Fruit fly (Drosophila melanogaster) whole organism, embryonic: ENCODE results near the gene siz.
A peak's percentile ranks its signal among the peaks of the same experiment; 100 is the strongest.

Source experiments
- Antp ChIP-seq: fragments of 200-800 bp; sonication (Bioruptor generic); optimal IDR thresholded peaks from 3 replicates; lab custom pipeline; 2016; ENCODE audit warnings: missing biosample characterization, missing genetic modification characterization
- CG10209 ChIP-seq: fragments of 200-800 bp; sonication (Bioruptor generic); optimal IDR thresholded peaks from 3 replicates; lab custom pipeline; 2017; ENCODE audit warnings: missing biosample characterization, mild to moderate bottlenecking, missing genetic modification characterization, missing genetic modification reagents
- CG12236 ChIP-seq: fragments of 200-800 bp; sonication (Bioruptor generic); optimal IDR thresholded peaks from 2 replicates; lab custom pipeline; 2016; ENCODE audit warnings: missing biosample characterization, missing genetic modification characterization
- CG13624 ChIP-seq: fragments of 200-800 bp; sonication (Bioruptor generic); optimal IDR thresholded peaks from 2 replicates; lab custom pipeline; 2016; ENCODE audit warnings: missing biosample characterization, missing genetic modification characterization
- CG13894 ChIP-seq: fragments of 200-800 bp; sonication (Bioruptor generic); optimal IDR thresholded peaks from 3 replicates; lab custom pipeline; 2018; ENCODE audit warnings: missing biosample characterization, mild to moderate bottlenecking, missing genetic modification characterization, moderate library complexity
- CG14965 ChIP-seq: fragments of 200-800 bp; sonication (Bioruptor generic); optimal IDR thresholded peaks from 2 replicates; lab custom pipeline; 2016; ENCODE audit warnings: missing biosample characterization, missing genetic modification characterization, borderline replicate concordance
- CG1603 ChIP-seq: fragments of 200-800 bp; sonication (Bioruptor generic); optimal IDR thresholded peaks from 2 replicates; lab custom pipeline; 2019; ENCODE audit warnings: missing biosample characterization, mild to moderate bottlenecking, missing genetic modification characterization, moderate library complexity
- CG2889 ChIP-seq: fragments of 200-800 bp; sonication (Bioruptor generic); IDR thresholded peaks from 3 replicates; pipeline ENCODE4 v1.3.6; 2022; ENCODE audit warnings: missing biosample characterization, missing genetic modification characterization
- CG33213 ChIP-seq: fragments of 200-800 bp; sonication (Bioruptor generic); optimal IDR thresholded peaks from 3 replicates; lab custom pipeline; 2016; ENCODE audit warnings: missing biosample characterization, missing genetic modification characterization
- CG3407 ChIP-seq: fragments of 200-800 bp; sonication (Bioruptor generic); optimal IDR thresholded peaks from 2 replicates; lab custom pipeline; 2018; ENCODE audit warnings: missing biosample characterization, mild to moderate bottlenecking, missing genetic modification characterization
- CG3838 ChIP-seq: fragments of 200-800 bp; sonication (Bioruptor generic); optimal IDR thresholded peaks from 3 replicates; lab custom pipeline; 2016; ENCODE audit warnings: missing biosample characterization, missing genetic modification characterization
- CG42726 ChIP-seq: fragments of 200-800 bp; sonication (Bioruptor generic); IDR thresholded peaks from 2 replicates; pipeline ENCODE4 v1.3.6; 2022; ENCODE audit warnings: missing biosample characterization, missing genetic modification characterization; ENCODE audit not compliant: partially characterized antibody
- CG4282 ChIP-seq: fragments of 200-800 bp; sonication (Bioruptor generic); optimal IDR thresholded peaks from 2 replicates; lab custom pipeline; 2016; ENCODE audit warnings: missing biosample characterization, missing genetic modification characterization
- CG4360 ChIP-seq: fragments of 200-800 bp; sonication (Bioruptor generic); IDR thresholded peaks from 2 replicates; pipeline ENCODE4 v1.3.6; 2022; ENCODE audit warnings: missing biosample characterization, missing genetic modification characterization
- CG4707 ChIP-seq: fragments of 200-800 bp; sonication (Bioruptor generic); optimal IDR thresholded peaks from 2 replicates; lab custom pipeline; 2018; ENCODE audit warnings: missing biosample characterization, mild to moderate bottlenecking, missing genetic modification characterization, moderate library complexity
- CG5180 ChIP-seq: fragments of 200-800 bp; sonication (Bioruptor generic); optimal IDR thresholded peaks from 3 replicates; lab custom pipeline; 2017; ENCODE audit warnings: missing biosample characterization, missing genetic modification characterization, mild to moderate bottlenecking, moderate library complexity, missing genetic modification reagents
- CG5245 ChIP-seq: fragments of 200-800 bp; sonication (Bioruptor generic); optimal IDR thresholded peaks from 3 replicates; lab custom pipeline; 2016; ENCODE audit warnings: missing biosample characterization, missing genetic modification characterization
- CG8765 ChIP-seq: fragments of 200-800 bp; sonication (Bioruptor generic); IDR thresholded peaks from 2 replicates; pipeline ENCODE4 v1.3.6; 2022; ENCODE audit warnings: missing biosample characterization, missing genetic modification characterization
- CkIIα-i1 ChIP-seq: fragments of 200-800 bp; sonication (Bioruptor generic); IDR thresholded peaks from 2 replicates; pipeline ENCODE4 v1.3.6; 2022; ENCODE audit warnings: missing biosample characterization, missing genetic modification characterization
- D19B ChIP-seq: fragments of 200-800 bp; sonication (Bioruptor generic); optimal IDR thresholded peaks from 2 replicates; lab custom pipeline; 2017; ENCODE audit warnings: missing biosample characterization, mild to moderate bottlenecking, missing genetic modification characterization
- Dek ChIP-seq: fragments of 200-800 bp; sonication (Bioruptor generic); optimal IDR thresholded peaks from 3 replicates; lab custom pipeline; 2019; ENCODE audit warnings: missing biosample characterization, mild to moderate bottlenecking, missing genetic modification characterization, moderate library complexity
- Drgx ChIP-seq: fragments of 200-800 bp; sonication (Bioruptor generic); IDR thresholded peaks from 2 replicates; pipeline ENCODE4 v1.3.6; 2022; ENCODE audit warnings: missing biosample characterization, missing genetic modification characterization
- HLH54F ChIP-seq: fragments of 200-800 bp; sonication (Bioruptor generic); optimal IDR thresholded peaks from 3 replicates; lab custom pipeline; 2016; ENCODE audit warnings: missing biosample characterization, missing genetic modification characterization
- Lim3 ChIP-seq: fragments of 200-800 bp; sonication (Bioruptor generic); IDR thresholded peaks from 2 replicates; pipeline ENCODE4 v1.3.6; 2022; ENCODE audit warnings: missing biosample characterization, missing genetic modification characterization
- Mad ChIP-seq: fragments of 200-800 bp; sonication (Bioruptor generic); optimal IDR thresholded peaks from 2 replicates; lab custom pipeline; 2016; ENCODE audit warnings: missing biosample characterization, missing genetic modification characterization
- Myb ChIP-seq: fragments of 200-800 bp; sonication (Bioruptor generic); optimal IDR thresholded peaks from 2 replicates; lab custom pipeline; 2016; ENCODE audit warnings: missing biosample characterization, missing genetic modification characterization
- Neu2 ChIP-seq: fragments of 200-800 bp; sonication (Bioruptor generic); optimal IDR thresholded peaks from 3 replicates; lab custom pipeline; 2016; ENCODE audit warnings: missing biosample characterization, missing genetic modification characterization, borderline replicate concordance
- Opbp ChIP-seq: fragments of 200-800 bp; sonication (Bioruptor generic); IDR thresholded peaks from 3 replicates; pipeline ENCODE4 v1.3.6; 2022; ENCODE audit warnings: missing biosample characterization, missing genetic modification characterization; ENCODE audit not compliant: partially characterized antibody
- bigmax ChIP-seq: fragments of 200-800 bp; sonication (Bioruptor generic); optimal IDR thresholded peaks from 2 replicates; lab custom pipeline; 2018; ENCODE audit warnings: missing biosample characterization, mild to moderate bottlenecking, missing genetic modification characterization
- bowl ChIP-seq: fragments of 200-800 bp; sonication (Bioruptor generic); IDR thresholded peaks from 2 replicates; pipeline ENCODE4 v1.3.6; 2022; ENCODE audit warnings: missing biosample characterization, missing genetic modification characterization
- chinmo ChIP-seq: fragments of 200-800 bp; sonication (Bioruptor generic); IDR thresholded peaks from 4 replicates; pipeline ENCODE4 v1.3.6; 2022; ENCODE audit warnings: missing biosample characterization, missing genetic modification characterization; ENCODE audit not compliant: partially characterized antibody
- ci ChIP-seq: fragments of 200-800 bp; sonication (Bioruptor generic); IDR thresholded peaks from 3 replicates; pipeline ENCODE4 v1.3.6; 2022; ENCODE audit warnings: missing biosample characterization, missing genetic modification characterization
- dati ChIP-seq: fragments of 200-800 bp; sonication (Bioruptor generic); IDR thresholded peaks from 2 replicates; pipeline ENCODE4 v1.3.6; 2022; ENCODE audit warnings: missing biosample characterization, missing genetic modification characterization
- eve ChIP-seq, 2 experiments: fragments of >200 bp; optimal IDR thresholded peaks; 2 replicates each; lab custom pipeline; 2017; ENCODE audit warnings: missing biosample characterization in 2 of 2, missing genetic modification characterization in 2 of 2
- fru ChIP-seq: fragments of >200 bp; optimal IDR thresholded peaks from 2 replicates; lab custom pipeline; 2017
- gce ChIP-seq: fragments of 200-800 bp; sonication (Bioruptor generic); IDR thresholded peaks from 3 replicates; pipeline ENCODE4 v1.3.6; 2022; ENCODE audit warnings: missing biosample characterization, missing genetic modification characterization
- gcm ChIP-seq: fragments of 200-800 bp; sonication (Bioruptor generic); optimal IDR thresholded peaks from 2 replicates; lab custom pipeline; 2019; ENCODE audit warnings: missing biosample characterization, mild to moderate bottlenecking, missing genetic modification characterization, moderate library complexity
- grn ChIP-seq: fragments of 200-800 bp; sonication (Bioruptor generic); optimal IDR thresholded peaks from 3 replicates; lab custom pipeline; 2017; ENCODE audit warnings: missing biosample characterization, missing genetic modification characterization
- insv ChIP-seq, 2 experiments: fragments of 200-800 bp; sonication (Bioruptor generic); optimal IDR thresholded peaks; 3 replicates each; lab custom pipeline; 2016 to 2018; ENCODE audit warnings: missing biosample characterization in 2 of 2, missing genetic modification characterization in 2 of 2
- inv ChIP-seq: fragments of 200-800 bp; sonication (Bioruptor generic); IDR thresholded peaks from 2 replicates; pipeline ENCODE4 v1.3.6; 2022; ENCODE audit warnings: missing biosample characterization, missing genetic modification characterization; ENCODE audit not compliant: partially characterized antibody
- klu ChIP-seq: fragments of 200-800 bp; sonication (Bioruptor generic); IDR thresholded peaks from 2 replicates; pipeline ENCODE4 v1.3.6; 2022; ENCODE audit warnings: missing biosample characterization, missing genetic modification characterization
- p53 ChIP-seq: fragments of 200-800 bp; sonication (Bioruptor generic); optimal IDR thresholded peaks from 2 replicates; lab custom pipeline; 2016; ENCODE audit warnings: missing biosample characterization, missing genetic modification characterization
- run ChIP-seq: fragments of 200-800 bp; sonication (Bioruptor generic); optimal IDR thresholded peaks from 3 replicates; lab custom pipeline; 2018; ENCODE audit warnings: missing biosample characterization, mild to moderate bottlenecking, missing genetic modification characterization
- sc ChIP-seq, 3 experiments: fragments of >200 bp in 2 of 3; fragments of 200-800 bp in 1 of 3; sonication (Bioruptor generic) in 1 of 3; optimal IDR thresholded peaks; 2 replicates in 2 of 3; 3 replicates in 1 of 3; lab custom pipeline; 2017; ENCODE audit warnings: mild to moderate bottlenecking in 1 of 3, missing biosample characterization in 1 of 3, missing genetic modification characterization in 1 of 3, missing genetic modification reagents in 1 of 3
- sd ChIP-seq: fragments of 200-800 bp; sonication (Bioruptor generic); optimal IDR thresholded peaks from 3 replicates; lab custom pipeline; 2018; ENCODE audit warnings: missing biosample characterization, mild to moderate bottlenecking, missing genetic modification characterization, moderate library complexity
- sens ChIP-seq: fragments of 200-800 bp; sonication (Bioruptor generic); peaks from one replicate; lab custom pipeline; 2016; ENCODE audit warnings: missing biosample characterization, missing genetic modification characterization
- ttk ChIP-seq: fragments of 200-800 bp; sonication (Bioruptor generic); IDR thresholded peaks from 2 replicates; pipeline ENCODE4 v2.1.2; 2022; ENCODE audit warnings: missing biosample characterization, missing genetic modification characterization
- twi ChIP-seq: fragments of 200-800 bp; optimal IDR thresholded peaks from 2 replicates; lab custom pipeline; 2019; ENCODE audit warnings: missing biosample characterization, mild to moderate bottlenecking, missing genetic modification characterization, moderate library complexity
- usp ChIP-seq: fragments of >200 bp; optimal IDR thresholded peaks from 2 replicates; lab custom pipeline; 2017; ENCODE audit warnings: missing biosample characterization, missing genetic modification characterization
- zfh2 ChIP-seq: fragments of 200-800 bp; sonication (Bioruptor generic); optimal IDR thresholded peaks from 2 replicates; lab custom pipeline; 2016; ENCODE audit warnings: missing biosample characterization, missing genetic modification characterization

Gene siz

dm6 chr3L:21009405-21010120, 24.8 kb upstream of the siz start (continued):
- TF ChIP-seq klu (no peak), gce (GFP tag; lab: Robert Waterston, UW) (no peak), sc (optimal IDR thresholded peaks at IDR 0.05; lab: Kevin White, UChicago) (no peak), sc (GFP tag; optimal IDR thresholded peaks at IDR 0.05; lab: Kevin White, UChicago) (no peak), gcm (no peak), Lim3 (GFP tag; lab: Robert Waterston, UW) (no peak), CG4282 (GFP tag; lab: Kevin White, UChicago) (peak; percentile 92), bowl (GFP tag; lab: Robert Waterston, UW) (no peak), Mad (GFP tag; lab: Kevin White, UChicago) (no peak), twi (tag; lab: Kevin White, UChicago) (no peak), CG14965 (GFP tag; lab: Kevin White, UChicago) (no peak), CG3407 (GFP tag; lab: Kevin White, UChicago) (peak; percentile 100), inv (GFP tag; lab: Robert Waterston, UW) (no peak), CG3838 (GFP tag; lab: Kevin White, UChicago) (no peak), HLH54F (GFP tag; lab: Kevin White, UChicago) (peak; percentile 49), zfh2 (peak; percentile 11), CG13624 (GFP tag; lab: Kevin White, UChicago) (peak; percentile 63), CG1603 (tag; lab: Kevin White, UChicago) (peak; percentile 17), sens (peak; percentile 94), CG10209 (GFP tag; lab: Kevin White, UChicago) (peak; percentile 18), Drgx (GFP tag; lab: Robert Waterston, UW) (peak; percentile 87), insv (GFP tag; optimal IDR thresholded peaks at IDR 0.05; lab: Kevin White, UChicago) (no peak), sd (tag; lab: Kevin White, UChicago) (peak; percentile 15), grn (GFP tag; lab: Kevin White, UChicago) (no peak), CG8765 (GFP tag; lab: Robert Waterston, UW) (0 out of 2 replicates have a peak, but pooled peaks have one; percentile 6), fru (lab: Kevin White, UChicago) (no peak), CG5180 (GFP tag; lab: Kevin White, UChicago) (no peak), CkIIα-i1 (GFP tag; lab: Robert Waterston, UW) (no peak), usp (GFP tag; lab: Kevin White, UChicago) (no peak), ci (peak; percentile 83), Opbp (GFP tag; lab: Robert Waterston, UW) (no peak; the same call in 2 of the 3 replicates), Dek (tag; lab: Kevin White, UChicago) (no peak), dati (GFP tag; lab: Robert Waterston, UW) (no peak), CG5245 (no peak), D19B (no peak), eve (GFP tag; optimal IDR thresholded peaks at IDR 0.05; lab: Kevin White, UChicago) (peak in 1 of 2 experiments; percentile 76), CG33213 (GFP tag; lab: Kevin White, UChicago) (peak; percentile 20), CG13894 (tag; lab: Kevin White, UChicago) (peak; percentile 32), CG4707 (GFP tag; lab: Kevin White, UChicago) (peak; percentile 97), Myb (GFP tag; lab: Kevin White, UChicago) (peak; percentile 33), Antp (peak; percentile 54), run (tag; lab: Kevin White, UChicago) (no peak), p53 (GFP tag; lab: Kevin White, UChicago) (no peak), bigmax (GFP tag; lab: Kevin White, UChicago) (peak; percentile 13), CG12236 (GFP tag; lab: Kevin White, UChicago) (no peak), CG42726 (GFP tag; lab: Robert Waterston, UW) (no peak), chinmo (GFP tag; lab: Robert Waterston, UW) (0 out of 4 replicates have a peak, but pooled peaks have one; percentile 58), CG4360 (GFP tag; lab: Robert Waterston, UW) (no peak; the same call in 1 of the 2 replicates), CG2889 (GFP tag; lab: Robert Waterston, UW) (peak; percentile 70; the same call in 1 of the 3 replicates), Neu2 (GFP tag; lab: Kevin White, UChicago) (no peak), ttk (GFP tag; lab: Robert Waterston, UW) (peak; percentile 40)
